Worm (Caenorhabditis elegans) whole organism, midembryonic: ENCODE measurements around the gene aipl-1.

Source experiments
- cog-1 ChIP-seq: sonication (generic microtip); optimal IDR thresholded peaks from 2 replicates; lab custom pipeline; 2016; ENCODE audit warnings: missing genetic modification characterization, missing compliant biosample characterization
- flt-1 ChIP-seq: fragments of 200-800 bp; sonication (Bioruptor generic); IDR thresholded peaks from 2 replicates; pipeline ENCODE4 v1.3.6; 2022; ENCODE audit warnings: missing genetic modification characterization, missing compliant biosample characterization

- no peak for TF ChIP-seq flt-1 (GFP tag; lab: Robert Waterston, UW)
- TF ChIP-seq cog-1, result no peak
These were observed 19.9 kb upstream of the aipl-1 start for ce11 chrV:15156504-15156903.
